Fruit fly (Drosophila melanogaster) S2 (cell line): ENCODE measurements around the gene btz.

Experiments
- CG8478 ChIP-seq: fragments of >200 bp; optimal IDR thresholded peaks from 2 replicates; lab custom pipeline; 2018
- CTCF ChIP-seq, 2 experiments: fragments of >200 bp; optimal IDR thresholded peaks; 2 replicates each; lab custom pipeline; 2018

- TF ChIP-seq CG8478 (lab: Kevin White, UChicago): no peak
- TF ChIP-seq CTCF (optimal IDR thresholded peaks at IDR 0.05; lab: Kevin White, UChicago): no peak
Observed at dm6 chr3R:27660127-27660579, 40.0 kb upstream of the btz start, which contains the start of gene Mlc1.
